Fruit fly (Drosophila melanogaster) whole organism, embryonic: ENCODE measurements around the gene ppk24.

Experiments used
- ATbp ChIP-seq: fragments of 200-800 bp; sonication (Bioruptor generic); optimal IDR thresholded peaks from 2 replicates; lab custom pipeline; 2017; ENCODE audit warnings: missing biosample characterization, mild to moderate bottlenecking, missing genetic modification characterization, missing genetic modification reagents
- Ada2b ChIP-seq: fragments of 200-800 bp; sonication (Bioruptor generic); IDR thresholded peaks from 2 replicates; pipeline ENCODE4 v1.3.6; 2022; ENCODE audit warnings: missing biosample characterization, missing genetic modification characterization
- Atf3 ChIP-seq: fragments of 200-800 bp; sonication (Bioruptor generic); optimal IDR thresholded peaks from 3 replicates; lab custom pipeline; 2016; ENCODE audit warnings: missing biosample characterization, missing genetic modification characterization
- CG10366 ChIP-seq: fragments of 200-800 bp; sonication (Bioruptor generic); IDR thresholded peaks from 2 replicates; pipeline ENCODE4 v1.3.6; 2022; ENCODE audit warnings: missing biosample characterization, missing genetic modification characterization
- CG10654 ChIP-seq: fragments of 200-800 bp; sonication (Bioruptor generic); optimal IDR thresholded peaks from 2 replicates; lab custom pipeline; 2016; ENCODE audit warnings: missing biosample characterization, missing genetic modification characterization
- CG10959 ChIP-seq: fragments of 200-800 bp; sonication (Bioruptor generic); IDR thresholded peaks from 2 replicates; pipeline ENCODE4 v1.3.6; 2022; ENCODE audit warnings: missing biosample characterization, missing genetic modification characterization
- CG10979 ChIP-seq: fragments of 200-800 bp; sonication (Bioruptor generic); optimal IDR thresholded peaks from 2 replicates; lab custom pipeline; 2018; ENCODE audit warnings: missing biosample characterization, mild to moderate bottlenecking, missing genetic modification characterization, moderate library complexity
- CG11504 ChIP-seq: fragments of 200-800 bp; sonication (Bioruptor generic); optimal IDR thresholded peaks from 3 replicates; lab custom pipeline; 2019; ENCODE audit warnings: missing biosample characterization, mild to moderate bottlenecking, missing genetic modification characterization, moderate library complexity
- CG1233 ChIP-seq: fragments of 200-800 bp; sonication (Bioruptor generic); optimal IDR thresholded peaks from 4 replicates; lab custom pipeline; 2018; ENCODE audit warnings: missing biosample characterization, mild to moderate bottlenecking, missing genetic modification characterization
- CG15073 ChIP-seq: fragments of 200-800 bp; sonication (Bioruptor generic); optimal IDR thresholded peaks from 2 replicates; lab custom pipeline; 2016; ENCODE audit warnings: missing biosample characterization, missing genetic modification characterization
- CG16813 ChIP-seq: fragments of 200-800 bp; sonication (Bioruptor generic); IDR thresholded peaks from 3 replicates; pipeline ENCODE4 v1.3.6; 2022; ENCODE audit warnings: missing biosample characterization, missing genetic modification characterization; ENCODE audit not compliant: partially characterized antibody
- CG16863 ChIP-seq: fragments of 200-800 bp; sonication (Bioruptor generic); optimal IDR thresholded peaks from 3 replicates; lab custom pipeline; 2016; ENCODE audit warnings: missing biosample characterization, missing genetic modification characterization
- CG17829 ChIP-seq: fragments of 200-800 bp; optimal IDR thresholded peaks from 2 replicates; lab custom pipeline; 2019; ENCODE audit warnings: missing biosample characterization, mild to moderate bottlenecking, missing genetic modification characterization, moderate library complexity
- CG1792 ChIP-seq: fragments of 200-800 bp; sonication (Bioruptor generic); optimal IDR thresholded peaks from 2 replicates; lab custom pipeline; 2016; ENCODE audit warnings: missing biosample characterization, missing genetic modification characterization
- CG18476 ChIP-seq: fragments of 200-800 bp; sonication (Bioruptor generic); optimal IDR thresholded peaks from 2 replicates; lab custom pipeline; 2016; ENCODE audit warnings: missing biosample characterization, mild to moderate bottlenecking, missing genetic modification characterization
- CG2678 ChIP-seq: fragments of 200-800 bp; sonication (Bioruptor generic); optimal IDR thresholded peaks from 3 replicates; lab custom pipeline; 2019; ENCODE audit warnings: missing biosample characterization, mild to moderate bottlenecking, missing genetic modification characterization, moderate library complexity
- CG31365 ChIP-seq: fragments of 200-800 bp; sonication (Bioruptor generic); optimal IDR thresholded peaks from 2 replicates; lab custom pipeline; 2018; ENCODE audit warnings: missing biosample characterization, mild to moderate bottlenecking, missing genetic modification characterization
- CG6689 ChIP-seq: fragments of 200-800 bp; sonication (Bioruptor generic); IDR thresholded peaks from 2 replicates; pipeline ENCODE4 v1.3.6; 2022; ENCODE audit warnings: missing biosample characterization, missing genetic modification characterization
- CG9215 ChIP-seq: fragments of 200-800 bp; sonication (Bioruptor generic); IDR thresholded peaks from 2 replicates; pipeline ENCODE4 v1.3.6; 2022; ENCODE audit warnings: missing biosample characterization, missing genetic modification characterization
- Deaf1 ChIP-seq: fragments of 200-800 bp; optimal IDR thresholded peaks from 3 replicates; lab custom pipeline; 2019; ENCODE audit warnings: missing biosample characterization, mild to moderate bottlenecking, missing genetic modification characterization, moderate library complexity
- Dek ChIP-seq: fragments of 200-800 bp; sonication (Bioruptor generic); optimal IDR thresholded peaks from 3 replicates; lab custom pipeline; 2019; ENCODE audit warnings: missing biosample characterization, mild to moderate bottlenecking, missing genetic modification characterization, moderate library complexity
- Dref ChIP-seq: fragments of 200-800 bp; sonication (Bioruptor generic); IDR thresholded peaks from 2 replicates; pipeline ENCODE4 v1.3.6; 2022; ENCODE audit warnings: missing biosample characterization, missing genetic modification characterization
- Elba2 ChIP-seq: fragments of 200-800 bp; sonication (Bioruptor generic); optimal IDR thresholded peaks from 3 replicates; lab custom pipeline; 2016; ENCODE audit warnings: missing biosample characterization, missing genetic modification characterization
- Gsc ChIP-seq: fragments of 200-800 bp; sonication (Bioruptor generic); IDR thresholded peaks from 2 replicates; pipeline ENCODE4 v1.3.6; 2022; ENCODE audit warnings: missing biosample characterization, missing genetic modification characterization
- HLHmδ ChIP-seq: fragments of 200-800 bp; sonication (Bioruptor generic); optimal IDR thresholded peaks from 2 replicates; lab custom pipeline; 2018; ENCODE audit warnings: missing biosample characterization, mild to moderate bottlenecking, missing genetic modification characterization, moderate library complexity
- Hsf ChIP-seq: fragments of 200-800 bp; sonication (Bioruptor generic); optimal IDR thresholded peaks from 3 replicates; lab custom pipeline; 2016; ENCODE audit warnings: missing biosample characterization, missing genetic modification characterization
- Meics ChIP-seq: fragments of 200-800 bp; sonication (Bioruptor generic); optimal IDR thresholded peaks from 2 replicates; lab custom pipeline; 2017; ENCODE audit warnings: missing biosample characterization, mild to moderate bottlenecking, missing genetic modification characterization
- Mes4 ChIP-seq: fragments of 200-800 bp; sonication (Bioruptor generic); optimal IDR thresholded peaks from 2 replicates; lab custom pipeline; 2016; ENCODE audit warnings: missing biosample characterization, missing genetic modification characterization
- NK7.1 ChIP-seq: fragments of 200-800 bp; sonication (Bioruptor generic); optimal IDR thresholded peaks from 3 replicates; lab custom pipeline; 2016; ENCODE audit warnings: missing biosample characterization, missing genetic modification characterization
- Nf-YC ChIP-seq: fragments of 200-800 bp; optimal IDR thresholded peaks from 3 replicates; lab custom pipeline; 2019; ENCODE audit warnings: missing biosample characterization, mild to moderate bottlenecking, missing genetic modification characterization, moderate library complexity
- PHDP ChIP-seq: fragments of 200-800 bp; sonication (Bioruptor generic); optimal IDR thresholded peaks from 3 replicates; lab custom pipeline; 2018; ENCODE audit warnings: missing biosample characterization, mild to moderate bottlenecking, missing genetic modification characterization, moderate library complexity
- Stat92E ChIP-seq, 3 experiments: fragments of >200 bp in 2 of 3; fragments of 200-800 bp in 1 of 3; sonication (Bioruptor generic) in 1 of 3; optimal IDR thresholded peaks; 2 replicates each; lab custom pipeline; 2017 to 2019; ENCODE audit warnings: missing biosample characterization in 3 of 3, missing genetic modification characterization in 3 of 3, mild to moderate bottlenecking in 1 of 3, moderate library complexity in 1 of 3
- TFAM ChIP-seq: fragments of 200-800 bp; sonication (Bioruptor generic); optimal IDR thresholded peaks from 2 replicates; lab custom pipeline; 2017; ENCODE audit warnings: missing biosample characterization, missing genetic modification characterization, inconsistent platforms
- Usf ChIP-seq: fragments of 200-800 bp; sonication (Bioruptor generic); optimal IDR thresholded peaks from 2 replicates; lab custom pipeline; 2017; ENCODE audit warnings: missing genotype, missing biosample characterization, missing genetic modification characterization
- Xbp1 ChIP-seq: fragments of 200-800 bp; sonication (Bioruptor generic); optimal IDR thresholded peaks from 3 replicates; lab custom pipeline; 2016; ENCODE audit warnings: missing biosample characterization, mild to moderate bottlenecking, missing genetic modification characterization
- bcd ChIP-seq: fragments of 200-800 bp; sonication (Bioruptor generic); optimal IDR thresholded peaks from 2 replicates; lab custom pipeline; 2017; ENCODE audit warnings: missing biosample characterization, mild to moderate bottlenecking, missing genetic modification characterization
- croc ChIP-seq: fragments of 200-800 bp; sonication (Bioruptor generic); conservative IDR thresholded peaks from 3 replicates; pipeline ENCODE4 v1.3.6; 2022; ENCODE audit warnings: missing biosample characterization, missing genetic modification characterization
- dan ChIP-seq: fragments of 200-800 bp; sonication (Bioruptor generic); IDR thresholded peaks from 2 replicates; pipeline ENCODE4 v1.3.6; 2022; ENCODE audit warnings: missing biosample characterization, missing genetic modification characterization
- dmrt11E ChIP-seq: fragments of 200-800 bp; sonication (Bioruptor generic); optimal IDR thresholded peaks from 3 replicates; lab custom pipeline; 2018; ENCODE audit warnings: missing biosample characterization, mild to moderate bottlenecking, missing genetic modification characterization, moderate library complexity
- ftz-f1 ChIP-seq: fragments of 200-800 bp; sonication (Bioruptor generic); optimal IDR thresholded peaks from 2 replicates; lab custom pipeline; 2016; ENCODE audit warnings: missing biosample characterization, missing genetic modification characterization
- hkb ChIP-seq, 2 experiments: fragments of 200-800 bp in 1 of 2; fragments of >200 bp in 1 of 2; sonication (Bioruptor generic) in 1 of 2; IDR thresholded peaks in 1 of 2; optimal IDR thresholded peaks in 1 of 2; 2 replicates each; pipeline versions ENCODE4 v1.3.6 to Lab custom; 2017 to 2022; ENCODE audit warnings: missing biosample characterization in 1 of 2, missing genetic modification characterization in 1 of 2
- lilli ChIP-seq: fragments of 200-800 bp; sonication (Bioruptor generic); optimal IDR thresholded peaks from 3 replicates; lab custom pipeline; 2016; ENCODE audit warnings: missing biosample characterization, missing genetic modification characterization
- lola ChIP-seq, 3 experiments: fragments of >200 bp in 2 of 3; fragments of 200-800 bp in 1 of 3; sonication (Bioruptor generic) in 1 of 3; optimal IDR thresholded peaks; 2 replicates each; lab custom pipeline; 2017 to 2019; ENCODE audit warnings: missing biosample characterization in 3 of 3, missing genetic modification characterization in 3 of 3, mild to moderate bottlenecking in 1 of 3, moderate library complexity in 1 of 3
- org-1 ChIP-seq: fragments of 200-800 bp; sonication (Bioruptor generic); optimal IDR thresholded peaks from 2 replicates; lab custom pipeline; 2017; ENCODE audit warnings: missing biosample characterization, missing genetic modification characterization
- otp ChIP-seq: fragments of 200-800 bp; sonication (Bioruptor generic); IDR thresholded peaks from 3 replicates; pipeline ENCODE4, ENCODE4 v1.3.6; 2022; ENCODE audit warnings: missing biosample characterization, missing genetic modification characterization
- row ChIP-seq: fragments of 200-800 bp; sonication (Bioruptor generic); IDR thresholded peaks from 3 replicates; pipeline ENCODE4 v1.3.6; 2022; ENCODE audit warnings: missing biosample characterization, missing genetic modification characterization
- salm ChIP-seq: fragments of 200-800 bp; sonication (Bioruptor generic); optimal IDR thresholded peaks from 2 replicates; lab custom pipeline; 2018; ENCODE audit warnings: missing biosample characterization, mild to moderate bottlenecking, missing genetic modification characterization
- scrt ChIP-seq: fragments of 200-800 bp; sonication (Bioruptor generic); optimal IDR thresholded peaks from 2 replicates; lab custom pipeline; 2018; ENCODE audit warnings: missing biosample characterization, mild to moderate bottlenecking, missing genetic modification characterization, moderate library complexity
- sob ChIP-seq: fragments of 200-800 bp; sonication (Bioruptor generic); IDR thresholded peaks from 2 replicates; pipeline ENCODE4 v1.3.6; 2022; ENCODE audit warnings: missing biosample characterization, missing genetic modification characterization
- tap ChIP-seq: fragments of 200-800 bp; optimal IDR thresholded peaks from 3 replicates; lab custom pipeline; 2019; ENCODE audit warnings: missing biosample characterization, mild to moderate bottlenecking, missing genetic modification characterization, moderate library complexity
- tll ChIP-seq, 2 experiments: fragments of 200-800 bp in 1 of 2; fragments of >200 bp in 1 of 2; sonication (Bioruptor generic) in 1 of 2; optimal IDR thresholded peaks; 2 replicates each; lab custom pipeline; 2017 to 2019; ENCODE audit warnings: missing biosample characterization in 2 of 2, missing genetic modification characterization in 2 of 2, mild to moderate bottlenecking in 1 of 2, moderate library complexity in 1 of 2

Gene ppk24

dm6 chr3R:31254808-31255207 is 10.7 kb upstream of the ppk24 start, which contains the start of the genes CG1750 and spn-F (continued):
- TF ChIP-seq dan (GFP tag; lab: Robert Waterston, UW) (no peak), CG6689 (GFP tag; lab: Robert Waterston, UW) (no peak), ATbp (GFP tag; lab: Kevin White, UChicago) (no peak), CG15073 (no peak), CG1233 (no peak), Ada2b (no peak), CG10959 (no peak), sob (GFP tag; lab: Robert Waterston, UW) (no peak), CG11504 (tag; lab: Kevin White, UChicago) (no peak), dmrt11E (no peak), Hsf (no peak), tap (tag; lab: Kevin White, UChicago) (no peak), CG18476 (GFP tag; lab: Kevin White, UChicago) (no peak), HLHmδ (GFP tag; lab: Kevin White, UChicago) (no peak), Atf3 (no peak), tll (GFP tag; optimal IDR thresholded peaks at IDR 0.05; lab: Kevin White, UChicago) (no peak), org-1 (no peak), CG10654 (GFP tag; lab: Kevin White, UChicago) (no peak), CG10366 (GFP tag; lab: Robert Waterston, UW) (no peak), ftz-f1 (GFP tag; lab: Kevin White, UChicago) (no peak), Stat92E (GFP tag; optimal IDR thresholded peaks at IDR 0.05; lab: Kevin White, UChicago) (no peak), Elba2 (GFP tag; lab: Kevin White, UChicago) (peak; percentile 66), NK7.1 (GFP tag; lab: Kevin White, UChicago) (no peak), CG31365 (tag; lab: Kevin White, UChicago) (no peak), Dek (tag; lab: Kevin White, UChicago) (no peak), bcd (GFP tag; lab: Kevin White, UChicago) (no peak), CG9215 (no peak), Deaf1 (no peak), CG2678 (tag; lab: Kevin White, UChicago) (no peak), otp (GFP tag; lab: Robert Waterston, UW) (no peak), Dref (no peak), lilli (no peak), Xbp1 (GFP tag; lab: Kevin White, UChicago) (no peak), row (GFP tag; lab: Robert Waterston, UW) (peak; percentile 75), Usf (GFP tag; lab: Kevin White, UChicago) (no peak), Meics (GFP tag; lab: Kevin White, UChicago) (no peak), CG1792 (GFP tag; lab: Kevin White, UChicago) (no peak), Gsc (GFP tag; lab: Robert Waterston, UW) (no peak), Nf-YC (tag; lab: Kevin White, UChicago) (no peak), lola (GFP tag; optimal IDR thresholded peaks at IDR 0.05; lab: Kevin White, UChicago) (peak in 1 of 3 experiments; percentile 1), CG10979 (tag; lab: Kevin White, UChicago) (no peak), croc (no peak), Mes4 (GFP tag; lab: Kevin White, UChicago) (no peak), scrt (peak; percentile 91), salm (tag; lab: Kevin White, UChicago) (no peak), CG16863 (GFP tag; lab: Kevin White, UChicago) (no peak), CG17829 (peak; percentile 28), hkb (optimal IDR thresholded peaks at IDR 0.05; lab: Kevin White, UChicago) (no peak), hkb (GFP tag; IDR thresholded peaks at IDR 0.05; lab: Robert Waterston, UW) (no peak), PHDP (tag; lab: Kevin White, UChicago) (no peak), CG16813 (GFP tag; lab: Robert Waterston, UW) (peak; percentile 59), TFAM (GFP tag; lab: Kevin White, UChicago) (no peak)
